Worm (Caenorhabditis elegans) whole organism, midembryonic: ENCODE measurements around the gene magu-4.

Source experiments
- flt-1 ChIP-seq: fragments of 200-800 bp; sonication (Bioruptor generic); IDR thresholded peaks from 2 replicates; pipeline ENCODE4 v1.3.6; 2022; ENCODE audit warnings: missing genetic modification characterization, missing compliant biosample characterization
- ztf-29 ChIP-seq: fragments of 200-800 bp; sonication (Bioruptor generic); IDR thresholded peaks from 2 replicates; pipeline ENCODE4 v1.3.6; 2022; ENCODE audit warnings: missing genetic modification reagents, missing genetic modification characterization, missing compliant biosample characterization

ce11 chrIV:10042881-10043280 is 33.3 kb downstream of the magu-4 start, which contains the start of gene frk-1:
- TF ChIP-seq flt-1 (GFP tag; lab: Robert Waterston, UW) (no peak), ztf-29 (GFP tag; lab: Robert Waterston, UW) (no peak)
